Worm (Caenorhabditis elegans): ENCODE results near the gene sut-2.

- no peak for TF ChIP-seq aly-2 (tag; optimal IDR thresholded peaks at IDR 0.05)
- no peak for TF ChIP-seq nhr-237 (tag; optimal IDR thresholded peaks at IDR 0.05)
- TF ChIP-seq ama-1 (optimal IDR thresholded peaks at IDR 0.05): no peak
- TF ChIP-seq unc-62 (GFP tag; optimal IDR thresholded peaks at IDR 0.05): no peak
- no peak for TF ChIP-seq lin-15B (tag; optimal IDR thresholded peaks at IDR 0.05)
- no peak for TF ChIP-seq lin-39 (tag; optimal IDR thresholded peaks at IDR 0.05)
- no peak for TF ChIP-seq ZK546.5 (tag; optimal IDR thresholded peaks at IDR 0.05)
- no peak for TF ChIP-seq fos-1 (tag; optimal IDR thresholded peaks at IDR 0.05)
- no peak for TF ChIP-seq ztf-4 (tag; optimal IDR thresholded peaks at IDR 0.05)
- TF ChIP-seq zag-1 (tag; optimal IDR thresholded peaks at IDR 0.05): no peak
- no peak for TF ChIP-seq nhr-76 (tag; optimal IDR thresholded peaks at IDR 0.05)
- TF ChIP-seq nhr-77 (tag; optimal IDR thresholded peaks at IDR 0.05): no peak
- no peak for TF ChIP-seq eor-1 (tag; optimal IDR thresholded peaks at IDR 0.05)
Measured at ce11 chrV:4512733-4513132, 57.1 kb downstream of the sut-2 start, which contains the start of gene T28F12.1.

Data from whole organism, L3 larva.